Fruit fly (Drosophila melanogaster) whole organism, adult: ENCODE results near the gene Ncoa6.

Experiments
- CG11617 ChIP-seq: fragments of 200-800 bp; sonication (Bioruptor generic); optimal IDR thresholded peaks from 2 replicates; lab custom pipeline; 2017; ENCODE audit warnings: mild to moderate bottlenecking, missing biosample characterization, missing genetic modification reagents, missing genetic modification characterization
- CG14711 ChIP-seq: fragments of 200-800 bp; sonication (Bioruptor generic); optimal IDR thresholded peaks from 2 replicates; lab custom pipeline; 2018; ENCODE audit warnings: missing biosample characterization, mild to moderate bottlenecking, missing genetic modification characterization, moderate library complexity
- CG7045 ChIP-seq: fragments of 200-800 bp; sonication (Bioruptor generic); optimal IDR thresholded peaks from 2 replicates; lab custom pipeline; 2017; ENCODE audit warnings: missing biosample characterization, mild to moderate bottlenecking, missing genetic modification characterization
- Mnt ChIP-seq: fragments of 200-800 bp; sonication (Bioruptor generic); optimal IDR thresholded peaks from 2 replicates; lab custom pipeline; 2016; ENCODE audit warnings: missing biosample characterization, mild to moderate bottlenecking, missing genetic modification characterization

DNA sequence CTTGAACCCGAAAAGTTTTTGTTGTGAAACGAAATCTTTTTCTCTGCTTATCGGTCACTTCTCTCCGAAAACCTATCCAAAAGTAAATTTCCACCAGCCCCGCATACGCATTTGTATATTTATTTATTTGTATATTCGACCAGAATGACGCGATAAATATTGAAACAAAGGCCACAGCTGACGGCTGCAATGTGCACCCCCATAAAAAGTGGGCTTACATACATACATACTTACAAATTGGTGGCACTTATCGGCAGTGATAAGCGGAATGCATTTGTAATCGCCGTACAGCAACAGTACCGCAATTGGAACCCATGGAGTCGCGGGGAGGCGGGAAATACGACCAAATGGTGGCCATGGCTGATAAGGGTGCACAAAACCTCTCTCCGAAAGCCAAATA lies 35.3 kb downstream of the Ncoa6 start:
- TF ChIP-seq CG7045 (no peak), Mnt (GFP tag; lab: Kevin White, UChicago) (no peak), CG14711 (tag; lab: Kevin White, UChicago) (no peak), CG11617 (GFP tag; lab: Kevin White, UChicago) (no peak)
